Fruit fly (Drosophila melanogaster): ENCODE data around the gene CG6380.

Gene CG6380

DNA sequence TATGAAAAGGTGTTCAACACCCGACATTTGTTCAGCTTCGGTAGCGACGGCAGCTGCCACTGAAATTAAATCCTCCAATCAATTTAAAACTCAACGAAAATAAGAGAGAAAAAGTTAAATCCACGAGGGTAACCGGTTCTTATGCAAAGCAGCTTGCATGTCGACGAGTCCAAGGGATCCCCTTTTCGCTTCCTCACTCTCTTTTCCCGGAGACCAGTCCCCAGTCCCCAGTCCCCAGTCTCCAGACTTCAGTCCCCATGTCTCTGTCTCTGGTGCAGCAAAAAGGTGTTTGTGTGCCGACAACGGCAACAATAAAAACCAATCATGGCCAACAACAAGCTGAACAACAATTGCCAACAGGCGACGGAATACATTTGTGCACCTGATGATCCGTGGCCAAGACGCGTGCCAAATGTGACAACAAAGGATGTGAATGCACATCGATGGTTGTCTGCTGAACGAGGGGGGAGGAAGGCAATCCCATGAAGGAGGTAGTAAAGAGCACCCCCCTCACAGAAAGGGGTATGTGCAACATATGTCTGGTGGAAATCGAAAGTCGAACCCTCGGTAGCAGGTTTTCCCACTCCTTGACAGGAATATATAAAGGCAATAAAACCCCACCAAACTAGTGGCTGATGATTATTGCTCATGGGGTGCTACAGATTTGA is 23.8 kb downstream of the CG6380 start:
- TF ChIP-seq Eip78C (GFP tag) (peak; percentile 58), CG6854 (GFP tag; optimal IDR thresholded peaks at IDR 0.05) (no peak), Blimp-1 (GFP tag; optimal IDR thresholded peaks at IDR 0.05) (peak; percentile 52), Sox102F (GFP tag; optimal IDR thresholded peaks at IDR 0.05) (peak; percentile 15), CG1621 (tag; optimal IDR thresholded peaks at IDR 0.05) (peak; percentile 17), ss (GFP tag; optimal IDR thresholded peaks at IDR 0.05) (peak; percentile 8 to 79), dsx (GFP tag; optimal IDR thresholded peaks at IDR 0.05; ENCODE audit: poor library complexity, severe bottlenecking) (peak; percentile 31), CG6163 (GFP tag; IDR thresholded peaks at IDR 0.05) (peak; percentile 47; the same call in 1 of the 3 replicates), Lpt (GFP tag; optimal IDR thresholded peaks at IDR 0.05) (peak; percentile 31), vri (GFP tag; optimal IDR thresholded peaks at IDR 0.05) (peak; percentile 31), Ets21C (GFP tag; optimal IDR thresholded peaks at IDR 0.05) (no peak), svp (GFP tag) (no peak), fd59A (GFP tag; optimal IDR thresholded peaks at IDR 0.05) (no peak)

DNA sequence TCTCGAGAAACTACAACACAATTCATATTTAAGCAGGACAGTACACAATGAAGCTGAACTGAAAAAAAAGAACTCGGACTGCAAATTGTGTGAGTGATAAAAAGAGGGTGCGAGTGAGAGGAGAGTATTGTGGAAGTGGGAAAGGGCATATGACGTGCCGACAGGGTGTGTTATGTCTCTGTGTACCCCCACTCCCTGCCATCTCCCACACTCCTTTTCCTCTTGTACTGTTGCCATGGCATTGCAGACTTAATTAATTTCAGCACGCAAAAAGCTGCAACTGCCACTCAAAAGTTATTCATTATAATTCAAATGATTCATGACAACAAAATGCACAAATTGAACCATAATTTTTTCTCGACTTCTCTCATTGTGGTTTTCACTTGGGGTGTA is 24.6 kb downstream of the CG6380 start:
- TF ChIP-seq ss (GFP tag; optimal IDR thresholded peaks at IDR 0.05) (peak in 1 of 2 experiments; percentile 91), CG15336 (GFP tag; IDR thresholded peaks at IDR 0.05) (no peak)

DNA sequence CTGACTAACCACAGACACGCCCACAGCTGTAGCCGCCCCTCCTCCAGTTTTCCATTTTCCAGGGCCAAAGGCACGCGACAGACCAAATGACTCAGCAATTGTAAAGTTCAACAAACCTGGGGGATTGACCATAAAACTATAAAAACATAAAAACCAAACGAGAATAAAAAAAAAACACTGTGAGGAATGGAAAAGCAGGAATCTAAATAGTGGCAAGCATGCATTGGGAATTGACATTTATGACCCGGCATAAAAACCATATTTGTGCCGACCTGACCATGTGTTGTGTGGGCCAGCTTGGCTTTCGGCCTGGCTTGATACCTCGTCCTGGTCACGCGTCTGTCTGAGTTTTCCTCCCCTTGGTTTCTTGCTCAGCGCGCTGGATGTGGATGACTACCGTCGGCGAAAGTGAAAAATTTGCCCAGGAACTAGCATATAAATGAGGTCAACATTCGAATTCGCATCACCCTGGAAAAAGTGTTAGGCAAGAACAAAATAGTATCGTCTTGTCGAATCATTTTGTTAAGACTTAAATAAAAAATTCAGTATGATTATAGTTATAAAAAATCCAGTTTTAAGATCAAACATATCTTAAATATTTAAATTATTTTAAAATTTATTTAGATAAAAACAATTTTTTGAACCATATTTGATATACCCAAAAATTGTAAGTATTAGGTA is 25.2 kb downstream of the CG6380 start:
- TF ChIP-seq acj6 (GFP tag; optimal IDR thresholded peaks at IDR 0.05) (peak; percentile 5), CG3919 (GFP tag; optimal IDR thresholded peaks at IDR 0.05) (peak; percentile 10), CG32006 (GFP tag; optimal IDR thresholded peaks at IDR 0.05) (peak; percentile 13), esn (GFP tag; optimal IDR thresholded peaks at IDR 0.05) (no peak), OdsH (GFP tag; optimal IDR thresholded peaks at IDR 0.05) (peak; percentile 16), CG8119 (GFP tag; IDR thresholded peaks at IDR 0.05) (no peak), CG6276 (GFP tag; optimal IDR thresholded peaks at IDR 0.05) (no peak), CG3032 (tag; optimal IDR thresholded peaks at IDR 0.05) (peak; percentile 20), Eip78C (GFP tag) (peak; percentile 76), CG6163 (GFP tag; IDR thresholded peaks at IDR 0.05) (no peak), CG8632 (GFP tag; optimal IDR thresholded peaks at IDR 0.05) (peak; percentile 14), CG10631 (GFP tag; optimal IDR thresholded peaks at IDR 0.05) (peak; percentile 13), Ets96B (tag; optimal IDR thresholded peaks at IDR 0.05) (peak; percentile 34), achi (GFP tag; optimal IDR thresholded peaks at IDR 0.05) (peak; percentile 37)

DNA sequence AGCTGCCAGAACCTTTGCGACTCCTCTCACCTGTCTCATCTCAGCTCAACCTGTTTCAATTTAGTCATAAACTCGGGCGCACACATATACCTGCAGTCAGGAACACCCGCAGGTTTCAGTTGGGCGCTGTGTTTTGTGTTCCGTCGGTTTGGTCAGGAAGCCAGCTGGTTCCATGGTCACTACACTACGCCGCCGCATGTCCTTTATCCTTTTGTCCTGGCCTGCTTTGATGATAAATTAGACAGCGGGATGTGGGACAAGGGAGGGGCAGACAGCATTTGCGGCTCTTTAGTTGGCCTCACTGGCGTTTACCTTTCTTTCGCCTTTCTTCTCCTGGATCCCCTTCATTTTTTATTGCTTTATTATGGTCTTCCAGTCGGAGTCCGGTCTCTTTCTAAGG is 28.6 kb downstream of the CG6380 start:
- TF ChIP-seq Ets21C (GFP tag; optimal IDR thresholded peaks at IDR 0.05) (no peak), acj6 (GFP tag; optimal IDR thresholded peaks at IDR 0.05) (no peak), pdm3 (GFP tag; optimal IDR thresholded peaks at IDR 0.05) (no peak), CG8632 (GFP tag; optimal IDR thresholded peaks at IDR 0.05) (no peak), svp (GFP tag) (peak; percentile 36)

DNA sequence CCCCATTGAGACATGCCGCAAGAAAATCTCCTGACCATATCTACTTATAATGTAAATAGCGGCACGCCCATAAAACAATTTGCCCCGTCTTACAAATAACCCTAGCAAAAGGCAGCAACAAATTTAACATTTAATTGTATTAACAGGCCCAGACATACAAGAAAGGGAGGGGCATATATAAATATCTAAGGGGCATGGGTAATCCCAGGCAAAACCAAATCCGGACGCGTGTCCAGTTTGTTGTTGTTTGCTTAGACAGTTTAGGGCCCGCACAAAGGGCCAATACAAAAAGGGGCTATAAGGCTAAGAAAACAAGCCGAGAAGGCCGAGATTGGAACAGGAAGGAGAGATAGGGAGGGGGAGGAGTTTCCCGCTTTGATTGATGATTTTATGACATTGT is 29.8 kb downstream of the CG6380 start:
- TF ChIP-seq fkh (GFP tag; optimal IDR thresholded peaks at IDR 0.05) (peak; percentile 67), acj6 (GFP tag; optimal IDR thresholded peaks at IDR 0.05) (no peak)

DNA sequence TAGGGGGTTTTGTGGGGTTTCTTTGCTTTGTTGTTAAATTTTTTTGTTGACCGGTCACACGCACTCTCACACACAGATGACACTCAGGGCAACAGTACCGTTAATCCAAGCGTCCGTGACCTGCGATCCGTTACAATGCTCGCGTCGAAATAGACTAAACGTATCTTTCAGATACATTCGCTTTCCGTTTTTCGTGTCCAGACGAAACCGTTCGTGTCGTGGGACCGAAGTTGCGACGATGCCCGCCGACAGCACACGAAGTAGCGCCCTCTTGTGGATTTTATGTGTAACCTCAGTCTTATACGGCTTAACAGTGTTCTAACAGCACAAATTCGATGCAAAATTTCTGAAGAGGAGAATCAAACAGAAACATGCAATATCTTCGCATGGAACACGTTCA is 31.4 kb downstream of the CG6380 start, which contains the start of gene beat-IIIc:
Gene beat-IIIc, minus strand, starts transcription at position 158 of the 400 bp plus-strand sequence.
- TF ChIP-seq Hr4 (GFP tag; optimal IDR thresholded peaks at IDR 0.05), result no peak
- TF ChIP-seq achi (GFP tag; optimal IDR thresholded peaks at IDR 0.05), result no peak
- TF ChIP-seq CG10669 (GFP tag; optimal IDR thresholded peaks at IDR 0.05), result peak; percentile 13
- peak; percentile 22 for TF ChIP-seq net (GFP tag; optimal IDR thresholded peaks at IDR 0.05)
- no peak for TF ChIP-seq salr (GFP tag; optimal IDR thresholded peaks at IDR 0.05)
- TF ChIP-seq CG7368 (GFP tag; optimal IDR thresholded peaks at IDR 0.05), result peak; percentile 16
- no peak for TF ChIP-seq dac (GFP tag; optimal IDR thresholded peaks at IDR 0.05)
- no peak for TF ChIP-seq lz (GFP tag; optimal IDR thresholded peaks at IDR 0.05)
- TF ChIP-seq fd85E (GFP tag; optimal IDR thresholded peaks at IDR 0.05), result no peak
- no peak for TF ChIP-seq fd59A (GFP tag; optimal IDR thresholded peaks at IDR 0.05)
- TF ChIP-seq eg (GFP tag; IDR thresholded peaks at IDR 0.05), result no peak
- peak; percentile 14 for TF ChIP-seq Eip75B (GFP tag; optimal IDR thresholded peaks at IDR 0.05)
- no peak for TF ChIP-seq Lpt (GFP tag; optimal IDR thresholded peaks at IDR 0.05)
- TF ChIP-seq Eip93F (GFP tag; optimal IDR thresholded peaks at IDR 0.05), result no peak
- TF ChIP-seq CG11762 (GFP tag; optimal IDR thresholded peaks at IDR 0.05; ENCODE audit: insufficient read depth), result no peak
- TF ChIP-seq CG6808 (GFP tag; optimal IDR thresholded peaks at IDR 0.05), result no peak
